Worm (Caenorhabditis elegans) whole organism, L2 larva: Measurements from ENCODE around the gene F57B9.3.

Source experiments
- C34F6.9 ChIP-seq: fragments of 150-350 bp; optimal IDR thresholded peaks from 2 replicates; lab custom pipeline; 2014; ENCODE audit warnings: missing biosample characterization, missing genetic modification characterization
- F13H6.1 ChIP-seq: sonication (generic microtip); optimal IDR thresholded peaks from 2 replicates; lab custom pipeline; 2016; ENCODE audit warnings: missing genetic modification characterization, missing compliant biosample characterization
- R02D3.7 ChIP-seq: fragments of 150-350 bp; optimal IDR thresholded peaks from 2 replicates; lab custom pipeline; 2014; ENCODE audit warnings: missing biosample characterization, missing genetic modification characterization
- Y55F3AM.14 ChIP-seq: fragments of 200-800 bp; sonication (Bioruptor generic); optimal IDR thresholded peaks from 2 replicates; lab custom pipeline; 2018; ENCODE audit warnings: mild to moderate bottlenecking, missing genetic modification characterization, missing compliant biosample characterization
- ZK546.5 ChIP-seq: sonication (generic microtip); optimal IDR thresholded peaks from 2 replicates; lab custom pipeline; 2017; ENCODE audit warnings: missing biosample characterization, missing genetic modification characterization
- alr-1 ChIP-seq: fragments of 150-350 bp; optimal IDR thresholded peaks from 2 replicates; lab custom pipeline; 2014; ENCODE audit warnings: missing biosample characterization, missing genetic modification characterization
- aly-2 ChIP-seq: fragments of 150-350 bp; optimal IDR thresholded peaks from 2 replicates; lab custom pipeline; 2014; ENCODE audit warnings: missing biosample characterization, missing genetic modification characterization
- ama-1 ChIP-seq: fragments of 150-350 bp; optimal IDR thresholded peaks from 2 replicates; lab custom pipeline; 2018; ENCODE audit warnings: inconsistent platforms
- blmp-1 ChIP-seq: sonication (generic microtip); optimal IDR thresholded peaks from 2 replicates; lab custom pipeline; 2017; ENCODE audit warnings: missing genetic modification characterization, mild to moderate bottlenecking, missing compliant biosample characterization, antibody characterized with exemption, moderate library complexity; ENCODE audit not compliant: insufficient read depth
- ceh-16 ChIP-seq: fragments of 150-350 bp; optimal IDR thresholded peaks from 2 replicates; lab custom pipeline; 2014; ENCODE audit warnings: missing biosample characterization, missing genetic modification characterization
- crh-2 ChIP-seq: sonication (generic microtip); optimal IDR thresholded peaks from 2 replicates; lab custom pipeline; 2017; ENCODE audit warnings: missing biosample characterization, missing genetic modification characterization
- dmd-4 ChIP-seq: sonication (generic microtip); optimal IDR thresholded peaks from 2 replicates; lab custom pipeline; 2017; ENCODE audit warnings: missing biosample characterization, missing genetic modification characterization
- egl-27 ChIP-seq: sonication (generic microtip); optimal IDR thresholded peaks from 3 replicates; lab custom pipeline; 2017; ENCODE audit warnings: missing biosample characterization, missing genetic modification reagents, missing genetic modification characterization
- elt-1 ChIP-seq: fragments of 150-350 bp; optimal IDR thresholded peaks from 2 replicates; lab custom pipeline; 2014; ENCODE audit warnings: missing biosample characterization, missing genetic modification characterization
- elt-3 ChIP-seq: sonication (generic microtip); optimal IDR thresholded peaks from 2 replicates; lab custom pipeline; 2017; ENCODE audit warnings: missing biosample characterization, missing genetic modification characterization
- fos-1 ChIP-seq: fragments of 150-350 bp; optimal IDR thresholded peaks from 2 replicates; lab custom pipeline; 2014; ENCODE audit warnings: missing biosample characterization, missing genetic modification characterization
- gmeb-1 ChIP-seq: fragments of 150-350 bp; optimal IDR thresholded peaks from 2 replicates; lab custom pipeline; 2014; ENCODE audit warnings: missing biosample characterization, missing genetic modification characterization
- lin-11 ChIP-seq: fragments of 150-350 bp; sonication (generic microtip); optimal IDR thresholded peaks from 2 replicates; lab custom pipeline; 2014; ENCODE audit warnings: missing biosample characterization, missing genetic modification characterization, inconsistent platforms, mixed read lengths
- lin-13 ChIP-seq: fragments of 150-350 bp; optimal IDR thresholded peaks from 2 replicates; lab custom pipeline; 2014; ENCODE audit warnings: missing biosample characterization, missing genetic modification reagents, missing genetic modification characterization
- lin-39 ChIP-seq: fragments of 150-350 bp; optimal IDR thresholded peaks from 2 replicates; lab custom pipeline; 2014; ENCODE audit warnings: missing biosample characterization, missing genetic modification reagents, missing genetic modification characterization
- lsy-2 ChIP-seq, 2 experiments: fragments of 150-350 bp in 1 of 2; sonication (generic microtip) in 1 of 2; optimal IDR thresholded peaks; 2 replicates each; lab custom pipeline; 2014 to 2017; ENCODE audit warnings: missing biosample characterization in 2 of 2, missing genetic modification characterization in 2 of 2
- mab-5 ChIP-seq: fragments of 150-350 bp; optimal IDR thresholded peaks from 2 replicates; lab custom pipeline; 2014; ENCODE audit warnings: missing biosample characterization, missing genetic modification characterization
- mbf-1 ChIP-seq: sonication (generic microtip); optimal IDR thresholded peaks from 2 replicates; lab custom pipeline; 2017; ENCODE audit warnings: missing biosample characterization, missing genetic modification characterization
- mdl-1 ChIP-seq, 2 experiments: fragments of 150-350 bp in 1 of 2; sonication (generic microtip) in 1 of 2; optimal IDR thresholded peaks; 2 replicates each; lab custom pipeline; 2017; ENCODE audit warnings: missing biosample characterization in 2 of 2, missing genetic modification characterization in 2 of 2
- nhr-10 ChIP-seq: sonication (generic microtip); optimal IDR thresholded peaks from 2 replicates; lab custom pipeline; 2017; ENCODE audit warnings: missing biosample characterization, missing genetic modification characterization
- nhr-11 ChIP-seq: fragments of 150-350 bp; optimal IDR thresholded peaks from 2 replicates; lab custom pipeline; 2014; ENCODE audit warnings: missing biosample characterization, missing genetic modification characterization
- nhr-12 ChIP-seq: fragments of 150-350 bp; optimal IDR thresholded peaks from 2 replicates; lab custom pipeline; 2014; ENCODE audit warnings: missing biosample characterization, missing genetic modification characterization
- nhr-129 ChIP-seq: fragments of 150-350 bp; optimal IDR thresholded peaks from 2 replicates; lab custom pipeline; 2014; ENCODE audit warnings: missing biosample characterization, missing genetic modification characterization
- nhr-21 ChIP-seq: fragments of 150-350 bp; optimal IDR thresholded peaks from 2 replicates; lab custom pipeline; 2014; ENCODE audit warnings: missing biosample characterization, missing genetic modification characterization
- nhr-23 ChIP-seq: fragments of 150-350 bp; optimal IDR thresholded peaks from 2 replicates; lab custom pipeline; 2014; ENCODE audit warnings: missing biosample characterization, missing genetic modification reagents, missing genetic modification characterization
- nhr-237 ChIP-seq: fragments of 150-350 bp; optimal IDR thresholded peaks from 2 replicates; lab custom pipeline; 2014; ENCODE audit warnings: missing biosample characterization, missing genetic modification characterization
- nhr-25 ChIP-seq: fragments of 150-350 bp; sonication (generic microtip); optimal IDR thresholded peaks from 3 replicates; lab custom pipeline; 2014; ENCODE audit warnings: missing biosample characterization, missing genetic modification characterization
- nhr-6 ChIP-seq: fragments of 150-350 bp; optimal IDR thresholded peaks from 2 replicates; lab custom pipeline; 2014; ENCODE audit warnings: missing biosample characterization, missing genetic modification characterization
- nhr-77 ChIP-seq: fragments of 150-350 bp; optimal IDR thresholded peaks from 2 replicates; lab custom pipeline; 2014; ENCODE audit warnings: missing biosample characterization, missing genetic modification characterization
- peb-1 ChIP-seq: fragments of 150-350 bp; optimal IDR thresholded peaks from 2 replicates; lab custom pipeline; 2014; ENCODE audit warnings: missing biosample characterization, missing genetic modification characterization
- sem-4 ChIP-seq: fragments of 150-350 bp; optimal IDR thresholded peaks from 2 replicates; lab custom pipeline; 2014; ENCODE audit warnings: missing biosample characterization, missing genetic modification reagents, missing genetic modification characterization
- skn-1 ChIP-seq: sonication (generic microtip); optimal IDR thresholded peaks from 2 replicates; lab custom pipeline; 2017; ENCODE audit warnings: missing biosample characterization, missing genetic modification characterization
- sma-3 ChIP-seq: sonication (generic microtip); optimal IDR thresholded peaks from 2 replicates; lab custom pipeline; 2016; ENCODE audit warnings: missing genetic modification reagents, missing genetic modification characterization, missing compliant biosample characterization
- sma-9 ChIP-seq, 2 experiments: fragments of 150-350 bp in 1 of 2; sonication (generic microtip) in 1 of 2; optimal IDR thresholded peaks; 2 replicates each; lab custom pipeline; 2014 to 2016; ENCODE audit warnings: missing genetic modification characterization in 2 of 2, mild to moderate bottlenecking in 1 of 2, missing biosample characterization in 1 of 2, missing compliant biosample characterization in 1 of 2, missing genetic modification reagents in 1 of 2, moderate library complexity in 1 of 2
- snpc-4 ChIP-seq: fragments of 150-350 bp; optimal IDR thresholded peaks from 2 replicates; lab custom pipeline; 2014; ENCODE audit warnings: missing biosample characterization, missing genetic modification characterization
- unc-39 ChIP-seq: fragments of 150-350 bp; optimal IDR thresholded peaks from 2 replicates; lab custom pipeline; 2014; ENCODE audit warnings: missing biosample characterization, missing genetic modification characterization
- unc-55 ChIP-seq: fragments of 150-350 bp; sonication (generic microtip); optimal IDR thresholded peaks from 3 replicates; lab custom pipeline; 2014; ENCODE audit warnings: missing biosample characterization, missing genetic modification reagents, missing genetic modification characterization
- unc-62 ChIP-seq: fragments of 150-350 bp; optimal IDR thresholded peaks from 2 replicates; lab custom pipeline; 2014; ENCODE audit warnings: missing biosample characterization, missing genetic modification reagents, missing genetic modification characterization
- zag-1 ChIP-seq: fragments of 150-350 bp; optimal IDR thresholded peaks from 2 replicates; lab custom pipeline; 2014; ENCODE audit warnings: missing biosample characterization, missing genetic modification characterization
- ztf-1 ChIP-seq: fragments of 200-800 bp; sonication (Bioruptor generic); conservative IDR thresholded peaks from 2 replicates; pipeline ENCODE4 v1.3.6; 2022; ENCODE audit warnings: missing genetic modification characterization, missing compliant biosample characterization
- ztf-11 ChIP-seq: sonication (generic microtip); optimal IDR thresholded peaks from 2 replicates; lab custom pipeline; 2017; ENCODE audit warnings: missing biosample characterization, missing genetic modification characterization
- ztf-4 ChIP-seq: fragments of 150-350 bp; optimal IDR thresholded peaks from 2 replicates; lab custom pipeline; 2014; ENCODE audit warnings: missing biosample characterization, missing genetic modification characterization

Gene F57B9.3

DNA sequence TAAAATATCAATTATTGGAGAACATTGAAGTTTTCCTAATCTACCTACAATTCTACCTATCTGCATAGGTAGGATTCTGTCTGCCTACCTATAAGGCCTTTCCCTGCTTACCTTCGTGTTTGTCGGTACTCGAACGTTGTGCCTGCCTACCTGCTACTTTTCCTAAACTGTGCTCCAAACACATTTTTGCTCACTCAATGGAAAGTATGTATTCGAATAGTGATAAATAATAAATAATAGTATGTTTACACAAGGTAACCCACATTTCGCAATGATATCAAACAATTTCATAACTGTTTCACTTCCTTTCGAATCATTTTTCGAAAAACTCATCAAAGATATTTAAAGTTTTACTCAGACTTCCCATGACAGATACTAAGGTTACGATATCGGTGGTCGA, at the start of gene F57B9.3:
Gene F57B9.3, plus strand, starts transcription at position 301 of the 400 bp plus-strand sequence.
- TF ChIP-seq mbf-1 (no peak), sma-3 (GFP tag; lab: Kevin White, UChicago) (no peak), lin-11 (tag; lab: Kevin White, UChicago) (no peak), ztf-1 (no peak), aly-2 (no peak), crh-2 (tag; lab: Kevin White, UChicago) (no peak), nhr-25 (tag; lab: Kevin White, UChicago) (no peak), Y55F3AM.14 (GFP tag; lab: Kevin White, UChicago) (no peak), peb-1 (tag; lab: Kevin White, UChicago) (no peak), nhr-21 (tag; lab: Kevin White, UChicago) (no peak), nhr-129 (tag; lab: Kevin White, UChicago) (no peak), mab-5 (tag; lab: Kevin White, UChicago) (no peak), egl-27 (no peak), nhr-10 (tag; lab: Kevin White, UChicago) (no peak), snpc-4 (tag; lab: Kevin White, UChicago) (no peak), unc-62 (no peak), ztf-11 (tag; lab: Kevin White, UChicago) (no peak), lin-13 (no peak), nhr-23 (no peak), unc-55 (GFP tag; lab: Kevin White, UChicago) (no peak)

ce11 chrIII:6891560-6891959, 48.1 kb upstream of the F57B9.3 start, which contains the start of gene K04C2.5:
Gene K04C2.5, minus strand, starts transcription at chrIII:6891660.
- TF ChIP-seq blmp-1 (tag; lab: Kevin White, UChicago) (no peak), F13H6.1 (tag; lab: Kevin White, UChicago) (no peak), skn-1 (tag; lab: Kevin White, UChicago) (no peak)
- TF ChIP-seq, all 48 proteins: peak for 0

ce11 chrIII:6895166-6895565, 44.5 kb upstream of the F57B9.3 start:
- TF ChIP-seq nhr-12 (no peak), ztf-1 (no peak), sem-4 (tag; lab: Kevin White, UChicago) (peak; percentile 8), nhr-77 (tag; lab: Kevin White, UChicago) (no peak), ztf-4 (tag; lab: Kevin White, UChicago) (no peak), crh-2 (tag; lab: Kevin White, UChicago) (peak; percentile 76), sma-3 (GFP tag; lab: Kevin White, UChicago) (peak; percentile 68), lin-11 (tag; lab: Kevin White, UChicago) (no peak), lin-39 (no peak), snpc-4 (tag; lab: Kevin White, UChicago) (no peak), zag-1 (no peak), nhr-11 (tag; lab: Kevin White, UChicago) (no peak), C34F6.9 (tag; lab: Kevin White, UChicago) (peak; percentile 70), peb-1 (tag; lab: Kevin White, UChicago) (no peak), ZK546.5 (tag; lab: Kevin White, UChicago) (no peak), F13H6.1 (tag; lab: Kevin White, UChicago) (peak; percentile 82), mbf-1 (no peak), egl-27 (peak; percentile 75), nhr-6 (tag; lab: Kevin White, UChicago) (peak; percentile 67), nhr-237 (tag; lab: Kevin White, UChicago) (no peak), unc-62 (no peak), unc-55 (GFP tag; lab: Kevin White, UChicago) (no peak), blmp-1 (tag; lab: Kevin White, UChicago) (peak; percentile 32), nhr-21 (tag; lab: Kevin White, UChicago) (peak; percentile 82), nhr-129 (tag; lab: Kevin White, UChicago) (peak; percentile 83), alr-1 (no peak), sma-9 (GFP tag; optimal IDR thresholded peaks at IDR 0.05; lab: Kevin White, UChicago) (peak; percentile 88), sma-9 (tag; optimal IDR thresholded peaks at IDR 0.05; lab: Kevin White, UChicago) (no peak), skn-1 (tag; lab: Kevin White, UChicago) (no peak), ceh-16 (tag; lab: Kevin White, UChicago) (no peak), elt-3 (tag; lab: Kevin White, UChicago) (no peak), mab-5 (tag; lab: Kevin White, UChicago) (no peak), gmeb-1 (tag; lab: Kevin White, UChicago) (peak; percentile 62), Y55F3AM.14 (GFP tag; lab: Kevin White, UChicago) (no peak), mdl-1 (tag; optimal IDR thresholded peaks at IDR 0.05; lab: Kevin White, UChicago) (no peak), nhr-23 (no peak), aly-2 (no peak), unc-39 (tag; lab: Kevin White, UChicago) (no peak), ama-1 (lab: Kevin White, UChicago) (peak; percentile 9), lin-13 (peak; percentile 14), elt-1 (tag; lab: Kevin White, UChicago) (no peak), lsy-2 (tag; optimal IDR thresholded peaks at IDR 0.05; lab: Kevin White, UChicago) (peak; percentile 17 to 82), fos-1 (tag; lab: Kevin White, UChicago) (peak; percentile 83), nhr-25 (tag; lab: Kevin White, UChicago) (peak; percentile 56), dmd-4 (no peak), R02D3.7 (tag; lab: Kevin White, UChicago) (no peak)
